Fruit fly (Drosophila melanogaster): ENCODE measurements around the gene Npc2b.

Npc2b gene

DNA sequence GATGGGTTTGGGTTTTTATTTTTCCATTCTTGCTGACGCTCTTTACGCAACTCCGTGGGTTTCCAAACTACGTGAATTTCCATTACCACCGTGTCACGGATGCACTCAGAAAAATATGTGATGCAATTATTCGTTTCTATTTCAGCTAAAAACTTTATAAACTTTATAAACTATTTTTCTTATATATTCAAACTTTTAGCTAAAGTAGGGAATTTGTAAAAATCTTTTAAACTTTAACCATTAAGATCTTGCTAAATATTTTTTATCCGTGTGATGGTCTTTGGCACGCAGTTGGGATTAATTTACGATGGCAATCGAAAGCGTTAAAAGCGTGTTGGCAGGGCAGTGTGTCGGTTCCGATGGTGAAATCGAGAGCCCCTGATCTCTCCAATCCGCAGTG lies 6.1 kb downstream of the Npc2b start (continued):
- TF ChIP-seq CG10321 (GFP tag; IDR thresholded peaks at IDR 0.05): no peak
- TF ChIP-seq Spps (tag; optimal IDR thresholded peaks at IDR 0.05): no peak
- TF ChIP-seq NK7.1 (GFP tag; optimal IDR thresholded peaks at IDR 0.05): no peak
- TF ChIP-seq Ada2b (GFP tag; IDR thresholded peaks at IDR 0.05): peak; percentile 72
- no peak for TF ChIP-seq HmgD (GFP tag; optimal IDR thresholded peaks at IDR 0.05)
- peak; percentile 37 for TF ChIP-seq CG17829 (tag; optimal IDR thresholded peaks at IDR 0.05)
- no peak for TF ChIP-seq CG34224 (GFP tag; IDR thresholded peaks at IDR 0.05; ENCODE audit: partially characterized antibody)
- no peak for TF ChIP-seq shn (GFP tag; optimal IDR thresholded peaks at IDR 0.05)
- peak; percentile 26; the same call in 1 of the 2 replicates for TF ChIP-seq CG3847 (GFP tag; IDR thresholded peaks at IDR 0.05)
- peak; percentile 37; the same call in 1 of the 3 replicates for TF ChIP-seq zfh1 (GFP tag; IDR thresholded peaks at IDR 0.05)
- peak; percentile 67 for TF ChIP-seq tgo (GFP tag; IDR thresholded peaks at IDR 0.05)
- TF ChIP-seq CG2120 (GFP tag; optimal IDR thresholded peaks at IDR 0.05): peak; percentile 29
- no peak for TF ChIP-seq CG2116 (GFP tag; optimal IDR thresholded peaks at IDR 0.05)
- no peak for TF ChIP-seq CG5953 (GFP tag; IDR thresholded peaks at IDR 0.05)
- no peak for TF ChIP-seq unc-4 (GFP tag; IDR thresholded peaks at IDR 0.05; ENCODE audit: partially characterized antibody)
- no peak for TF ChIP-seq CG4820 (GFP tag; optimal IDR thresholded peaks at IDR 0.05)
- TF ChIP-seq CG1647 (GFP tag; optimal IDR thresholded peaks at IDR 0.05): no peak
- TF ChIP-seq D19A (tag; optimal IDR thresholded peaks at IDR 0.05): peak; percentile 42
- TF ChIP-seq CG10462 (GFP tag; optimal IDR thresholded peaks at IDR 0.05): no peak
- no peak for TF ChIP-seq MESR4 (GFP tag; optimal IDR thresholded peaks at IDR 0.05)
- no peak for TF ChIP-seq Side (GFP tag; optimal IDR thresholded peaks at IDR 0.05)
- TF ChIP-seq klu (GFP tag; IDR thresholded peaks at IDR 0.05): no peak
- no peak for TF ChIP-seq CG11560 (tag; IDR thresholded peaks at IDR 0.05)
- no peak for TF ChIP-seq Sry-δ (GFP tag; optimal IDR thresholded peaks at IDR 0.05)
- no peak for TF ChIP-seq CkIIα-i1 (GFP tag; IDR thresholded peaks at IDR 0.05)
- no peak for TF ChIP-seq sima (GFP tag; optimal IDR thresholded peaks at IDR 0.05)
- no peak for TF ChIP-seq CG15479 (GFP tag; optimal IDR thresholded peaks at IDR 0.05)
- TF ChIP-seq cas (GFP tag; IDR thresholded peaks at IDR 0.05): no peak
- TF ChIP-seq CG33557 (GFP tag; optimal IDR thresholded peaks at IDR 0.05): no peak
- peak; percentile 41 for TF ChIP-seq CG18476 (GFP tag; optimal IDR thresholded peaks at IDR 0.05)
- TF ChIP-seq dm (GFP tag; optimal IDR thresholded peaks at IDR 0.05): no peak
- no peak for TF ChIP-seq CG9876 (GFP tag; optimal IDR thresholded peaks at IDR 0.05)
- no peak for TF ChIP-seq fru (optimal IDR thresholded peaks at IDR 0.05)
- no peak for TF ChIP-seq Bgb (GFP tag; IDR thresholded peaks at IDR 0.05; ENCODE audit: partially characterized antibody)
- TF ChIP-seq corto (GFP tag; optimal IDR thresholded peaks at IDR 0.05): no peak
- TF ChIP-seq ems (GFP tag; optimal IDR thresholded peaks at IDR 0.05): no peak
- no peak for TF ChIP-seq NC2β (GFP tag; optimal IDR thresholded peaks at IDR 0.05)
- TF ChIP-seq schlank (tag; optimal IDR thresholded peaks at IDR 0.05): no peak
- TF ChIP-seq ftz-f1 (GFP tag; optimal IDR thresholded peaks at IDR 0.05): no peak
- peak; percentile 46 for TF ChIP-seq CG4424 (GFP tag; optimal IDR thresholded peaks at IDR 0.05)
- TF ChIP-seq CG8478 (optimal IDR thresholded peaks at IDR 0.05): no peak
- TF ChIP-seq CG12659 (GFP tag; optimal IDR thresholded peaks at IDR 0.05): peak; percentile 26
- TF ChIP-seq sna (GFP tag; IDR thresholded peaks at IDR 0.05; ENCODE audit: partially characterized antibody): no peak
- no peak for TF ChIP-seq tll (GFP tag; optimal IDR thresholded peaks at IDR 0.05)
- peak; percentile 77 for TF ChIP-seq gem (tag; optimal IDR thresholded peaks at IDR 0.05)
- TF ChIP-seq CG15601 (tag; optimal IDR thresholded peaks at IDR 0.05): peak; percentile 36
- no peak for TF ChIP-seq CG42726 (GFP tag; IDR thresholded peaks at IDR 0.05; ENCODE audit: partially characterized antibody)
- no peak for TF ChIP-seq pnt (GFP tag; optimal IDR thresholded peaks at IDR 0.05)
- no peak for TF ChIP-seq pita (GFP tag; optimal IDR thresholded peaks at IDR 0.05)
- peak; percentile 41 for TF ChIP-seq esg (GFP tag; conservative IDR thresholded peaks at IDR 0.05)
- TF ChIP-seq CG11456 (GFP tag; IDR thresholded peaks at IDR 0.05): no peak
- no peak for TF ChIP-seq CG9817 (tag; optimal IDR thresholded peaks at IDR 0.05)
- no peak for TF ChIP-seq chn (GFP tag; optimal IDR thresholded peaks at IDR 0.05)

Data from whole organism, embryonic.